Worm (Caenorhabditis elegans) whole organism, L1 larva: ENCODE results near the gene sru-25.

Experiments used
- egl-27 ChIP-seq, 2 experiments: fragments of 150-350 bp in 1 of 2; sonication (generic microtip); optimal IDR thresholded peaks; 3 replicates each; lab custom pipeline; 2017 to 2018; ENCODE audit warnings: missing biosample characterization in 2 of 2, missing genetic modification characterization in 2 of 2, missing genetic modification reagents in 2 of 2
- elt-3 ChIP-seq, 6 experiments: fragments of 150-350 bp in 1 of 6; sonication (generic microtip); optimal IDR thresholded peaks; 2 replicates each; lab custom pipeline; 2017 to 2018; ENCODE audit warnings: missing biosample characterization in 6 of 6, missing genetic modification characterization in 6 of 6, inconsistent platforms in 1 of 6
- lin-13 ChIP-seq: fragments of 150-350 bp; optimal IDR thresholded peaks from 2 replicates; lab custom pipeline; 2014; ENCODE audit warnings: missing biosample characterization, missing genetic modification reagents, missing genetic modification characterization
- nhr-12 ChIP-seq: sonication (generic microtip); optimal IDR thresholded peaks from 2 replicates; lab custom pipeline; 2017; ENCODE audit warnings: missing biosample characterization, missing genetic modification characterization
- nhr-237 ChIP-seq: fragments of 150-350 bp; optimal IDR thresholded peaks from 2 replicates; lab custom pipeline; 2014; ENCODE audit warnings: missing biosample characterization, missing genetic modification characterization
- skn-1 ChIP-seq: fragments of 150-350 bp; optimal IDR thresholded peaks from 2 replicates; lab custom pipeline; 2014; ENCODE audit warnings: missing biosample characterization, missing genetic modification characterization
- tbx-2 ChIP-seq: sonication (generic microtip); optimal IDR thresholded peaks from 2 replicates; lab custom pipeline; 2016; ENCODE audit warnings: missing genetic modification characterization, missing compliant biosample characterization
- ztf-4 ChIP-seq: fragments of 150-350 bp; optimal IDR thresholded peaks from 2 replicates; lab custom pipeline; 2014; ENCODE audit warnings: missing biosample characterization, missing genetic modification characterization

DNA sequence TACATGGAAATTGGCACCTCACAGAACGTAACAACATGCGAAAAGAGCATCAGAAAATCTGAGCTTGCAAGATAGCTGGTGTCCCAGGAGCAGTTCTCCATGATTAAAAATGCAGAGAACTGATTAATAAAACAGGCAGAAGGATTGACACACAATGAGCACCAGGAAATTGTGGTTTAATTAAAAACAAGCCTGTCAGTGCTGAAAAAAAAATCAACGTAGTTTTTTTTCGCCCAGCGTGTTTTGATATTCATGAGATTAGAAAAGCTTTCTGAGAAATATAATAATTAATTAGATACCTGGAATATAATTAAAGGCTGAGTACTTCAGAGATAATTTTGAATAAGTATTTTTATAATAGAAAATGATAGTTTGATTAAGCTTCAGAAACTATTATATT lies 16.4 kb downstream of the sru-25 start, which contains the start of gene srh-246:
- no peak for TF ChIP-seq egl-27 (tag; optimal IDR thresholded peaks at IDR 0.05; lab: Kevin White, UChicago)
- no peak for TF ChIP-seq nhr-12 (tag; lab: Kevin White, UChicago)
- no peak for TF ChIP-seq elt-3 (tag; optimal IDR thresholded peaks at IDR 0.05; lab: Kevin White, UChicago)
- TF ChIP-seq skn-1 (tag; lab: Kevin White, UChicago) = no peak
- no peak for TF ChIP-seq nhr-237 (tag; lab: Kevin White, UChicago)
- TF ChIP-seq tbx-2 = no peak
- TF ChIP-seq ztf-4 (tag; lab: Kevin White, UChicago) = no peak
- no peak for TF ChIP-seq lin-13 (GFP tag; lab: Kevin White, UChicago)
